Worm (Caenorhabditis elegans) whole organism, L2 larva: Measurements from ENCODE around the gene ZK488.6.

Source experiments
- ZK546.5 ChIP-seq: sonication (generic microtip); optimal IDR thresholded peaks from 2 replicates; lab custom pipeline; 2017; ENCODE audit warnings: missing biosample characterization, missing genetic modification characterization
- alr-1 ChIP-seq: fragments of 150-350 bp; optimal IDR thresholded peaks from 2 replicates; lab custom pipeline; 2014; ENCODE audit warnings: missing biosample characterization, missing genetic modification characterization
- aly-2 ChIP-seq: fragments of 150-350 bp; optimal IDR thresholded peaks from 2 replicates; lab custom pipeline; 2014; ENCODE audit warnings: missing biosample characterization, missing genetic modification characterization
- ceh-82 ChIP-seq: fragments of 150-350 bp; optimal IDR thresholded peaks from 2 replicates; lab custom pipeline; 2014; ENCODE audit warnings: missing biosample characterization, missing genetic modification characterization
- egl-27 ChIP-seq: sonication (generic microtip); optimal IDR thresholded peaks from 3 replicates; lab custom pipeline; 2017; ENCODE audit warnings: missing biosample characterization, missing genetic modification reagents, missing genetic modification characterization
- elt-1 ChIP-seq: fragments of 150-350 bp; optimal IDR thresholded peaks from 2 replicates; lab custom pipeline; 2014; ENCODE audit warnings: missing biosample characterization, missing genetic modification characterization
- lin-13 ChIP-seq: fragments of 150-350 bp; optimal IDR thresholded peaks from 2 replicates; lab custom pipeline; 2014; ENCODE audit warnings: missing biosample characterization, missing genetic modification reagents, missing genetic modification characterization
- mdl-1 ChIP-seq, 2 experiments: fragments of 150-350 bp in 1 of 2; sonication (generic microtip) in 1 of 2; optimal IDR thresholded peaks; 2 replicates each; lab custom pipeline; 2017; ENCODE audit warnings: missing biosample characterization in 2 of 2, missing genetic modification characterization in 2 of 2
- nhr-237 ChIP-seq: fragments of 150-350 bp; optimal IDR thresholded peaks from 2 replicates; lab custom pipeline; 2014; ENCODE audit warnings: missing biosample characterization, missing genetic modification characterization
- nhr-77 ChIP-seq: fragments of 150-350 bp; optimal IDR thresholded peaks from 2 replicates; lab custom pipeline; 2014; ENCODE audit warnings: missing biosample characterization, missing genetic modification characterization
- skn-1 ChIP-seq: sonication (generic microtip); optimal IDR thresholded peaks from 2 replicates; lab custom pipeline; 2017; ENCODE audit warnings: missing biosample characterization, missing genetic modification characterization
- sma-9 ChIP-seq, 2 experiments: fragments of 150-350 bp in 1 of 2; sonication (generic microtip) in 1 of 2; optimal IDR thresholded peaks; 2 replicates each; lab custom pipeline; 2014 to 2016; ENCODE audit warnings: missing genetic modification characterization in 2 of 2, mild to moderate bottlenecking in 1 of 2, missing biosample characterization in 1 of 2, missing compliant biosample characterization in 1 of 2, missing genetic modification reagents in 1 of 2, moderate library complexity in 1 of 2
- unc-55 ChIP-seq: fragments of 150-350 bp; sonication (generic microtip); optimal IDR thresholded peaks from 3 replicates; lab custom pipeline; 2014; ENCODE audit warnings: missing biosample characterization, missing genetic modification reagents, missing genetic modification characterization
- ztf-11 ChIP-seq: sonication (generic microtip); optimal IDR thresholded peaks from 2 replicates; lab custom pipeline; 2017; ENCODE audit warnings: missing biosample characterization, missing genetic modification characterization

DNA sequence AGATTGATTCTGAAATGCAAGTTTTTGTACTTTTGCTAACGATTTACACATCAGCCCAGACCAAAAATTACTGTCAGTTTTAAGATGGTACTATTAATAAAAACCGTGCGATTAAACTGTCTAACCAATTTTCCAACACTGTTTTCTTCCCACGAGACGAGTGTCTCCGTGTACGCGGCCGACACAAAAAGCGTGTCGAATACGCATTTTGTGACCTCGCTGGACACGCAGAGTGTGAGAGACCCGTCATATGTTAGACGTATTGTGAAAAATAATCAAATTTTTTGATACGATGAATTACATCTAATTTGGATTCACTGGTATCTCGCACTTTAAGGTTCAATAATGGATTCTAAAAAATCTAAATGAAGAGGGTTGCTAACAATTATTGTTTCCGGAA is 45.3 kb downstream of the ZK488.6 start:
- peak; percentile 9 for TF ChIP-seq sma-9 (GFP tag; optimal IDR thresholded peaks at IDR 0.05; lab: Kevin White, UChicago)
- TF ChIP-seq sma-9 (tag; optimal IDR thresholded peaks at IDR 0.05; lab: Kevin White, UChicago) = no peak
- TF ChIP-seq lin-13 (GFP tag; lab: Kevin White, UChicago) = no peak
- TF ChIP-seq elt-1 (tag; lab: Kevin White, UChicago) = no peak
- no peak for TF ChIP-seq ceh-82 (tag; lab: Kevin White, UChicago)
- TF ChIP-seq nhr-77 (tag; lab: Kevin White, UChicago) = no peak
- TF ChIP-seq egl-27 = no peak
- no peak for TF ChIP-seq skn-1 (tag; lab: Kevin White, UChicago)
- TF ChIP-seq mdl-1 (tag; optimal IDR thresholded peaks at IDR 0.05; lab: Kevin White, UChicago) = no peak
- no peak for TF ChIP-seq ZK546.5
- TF ChIP-seq ztf-11 (tag; lab: Kevin White, UChicago) = no peak
- TF ChIP-seq aly-2 (tag; lab: Kevin White, UChicago) = no peak
- TF ChIP-seq unc-55 (GFP tag; lab: Kevin White, UChicago) = no peak
- TF ChIP-seq alr-1 (tag; lab: Kevin White, UChicago) = no peak
- TF ChIP-seq nhr-237 (tag; lab: Kevin White, UChicago) = no peak
